Worm (Caenorhabditis elegans) whole organism, late embryonic: ENCODE data around the gene haf-2.

Experiments
- K09A11.1 ChIP-seq: sonication (generic microtip); optimal IDR thresholded peaks from 2 replicates; lab custom pipeline; 2017; ENCODE audit warnings: antibody characterized with exemption, mild to moderate bottlenecking, missing genetic modification characterization, missing compliant biosample characterization; ENCODE audit not compliant: insufficient read depth
- ama-1 ChIP-seq: fragments of 150-350 bp; optimal IDR thresholded peaks from 2 replicates; lab custom pipeline; 2014
- ceh-30 ChIP-seq: fragments of 150-350 bp; optimal IDR thresholded peaks from 2 replicates; lab custom pipeline; 2014; ENCODE audit warnings: missing biosample characterization, missing genetic modification characterization
- ceh-45 ChIP-seq: fragments of 200-800 bp; sonication (Bioruptor generic); IDR thresholded peaks from 2 replicates; pipeline ENCODE4 v1.3.6; 2022; ENCODE audit warnings: missing genetic modification reagents, missing genetic modification characterization, missing compliant biosample characterization
- ceh-6 ChIP-seq: fragments of 200-800 bp; sonication (Bioruptor generic); optimal IDR thresholded peaks from 2 replicates; lab custom pipeline; 2018; ENCODE audit warnings: mild to moderate bottlenecking, missing genetic modification characterization, missing compliant biosample characterization
- hlh-8 ChIP-seq: sonication (generic microtip); optimal IDR thresholded peaks from 2 replicates; lab custom pipeline; 2016; ENCODE audit warnings: missing genotype, missing genetic modification characterization, missing compliant biosample characterization
- nhr-232 ChIP-seq: sonication (generic microtip); optimal IDR thresholded peaks from 2 replicates; lab custom pipeline; 2016; ENCODE audit warnings: missing genetic modification characterization, missing compliant biosample characterization
- pqm-1 ChIP-seq: sonication (generic microtip); optimal IDR thresholded peaks from 2 replicates; lab custom pipeline; 2016; ENCODE audit warnings: missing genetic modification characterization, missing compliant biosample characterization
- pros-1 ChIP-seq: fragments of 150-350 bp; optimal IDR thresholded peaks from 2 replicates; lab custom pipeline; 2014; ENCODE audit warnings: missing biosample characterization, missing genetic modification reagents, missing genetic modification characterization
- sox-2 ChIP-seq: fragments of 200-800 bp; sonication (Bioruptor generic); IDR thresholded peaks from 2 replicates; pipeline ENCODE4 v1.3.6; 2022; ENCODE audit warnings: missing genetic modification reagents, missing genetic modification characterization, missing compliant biosample characterization
- unc-86 ChIP-seq: sonication (generic microtip); optimal IDR thresholded peaks from 2 replicates; lab custom pipeline; 2016; ENCODE audit warnings: missing genetic modification characterization, missing compliant biosample characterization

DNA sequence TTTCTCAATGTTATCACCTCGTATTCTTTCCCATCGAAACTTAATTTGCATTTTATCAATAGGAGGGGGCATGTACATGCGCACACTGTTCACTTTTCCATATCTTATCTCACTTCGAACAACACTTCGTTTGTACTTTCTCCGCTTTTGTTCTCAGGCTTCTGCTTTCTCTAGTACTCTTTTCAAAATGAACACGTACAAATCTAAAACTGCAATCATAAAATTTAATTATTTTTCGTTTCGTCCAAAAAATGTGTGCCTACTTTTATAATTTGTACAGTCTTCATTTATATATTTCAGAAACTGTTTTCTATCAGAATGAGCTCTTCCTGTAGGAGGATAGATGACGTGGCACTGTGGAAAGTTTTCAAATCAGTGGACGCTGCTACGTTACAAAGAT is 42.5 kb upstream of the haf-2 start, which contains the start of gene C07D10.1:
- TF ChIP-seq ceh-30 (tag; lab: Kevin White, UChicago) (no peak), unc-86 (no peak), ceh-6 (no peak), ama-1 (lab: Kevin White, UChicago) (no peak), ceh-45 (GFP tag; lab: Robert Waterston, UW) (no peak), pqm-1 (tag; lab: Kevin White, UChicago) (no peak), hlh-8 (tag; lab: Kevin White, UChicago) (no peak), nhr-232 (tag; lab: Kevin White, UChicago) (no peak), sox-2 (GFP tag; lab: Robert Waterston, UW) (no peak), pros-1 (tag; lab: Kevin White, UChicago) (no peak), K09A11.1 (tag; lab: Kevin White, UChicago) (no peak)
